Fruit fly (Drosophila melanogaster) whole organism, embryonic: ENCODE results near the gene ArfGAP3.

ENCODE experiments used
- Adf1 ChIP-seq: fragments of 200-800 bp; sonication (Bioruptor generic); IDR thresholded peaks from 2 replicates; pipeline ENCODE4 v1.3.6; 2022; ENCODE audit warnings: missing biosample characterization, missing genetic modification characterization
- BtbVII ChIP-seq: fragments of 200-800 bp; sonication (Bioruptor generic); optimal IDR thresholded peaks from 3 replicates; lab custom pipeline; 2017; ENCODE audit warnings: missing biosample characterization, mild to moderate bottlenecking, missing genetic modification characterization
- CG10209 ChIP-seq: fragments of 200-800 bp; sonication (Bioruptor generic); optimal IDR thresholded peaks from 3 replicates; lab custom pipeline; 2017; ENCODE audit warnings: missing biosample characterization, mild to moderate bottlenecking, missing genetic modification characterization, missing genetic modification reagents
- CG10274 ChIP-seq: fragments of 200-800 bp; sonication (Bioruptor generic); optimal IDR thresholded peaks from 3 replicates; lab custom pipeline; 2017; ENCODE audit warnings: missing biosample characterization, mild to moderate bottlenecking, missing genetic modification characterization
- CG10431 ChIP-seq: fragments of 200-800 bp; sonication (Bioruptor generic); optimal IDR thresholded peaks from 3 replicates; lab custom pipeline; 2018; ENCODE audit warnings: missing biosample characterization, mild to moderate bottlenecking, missing genetic modification characterization
- CG11504 ChIP-seq: fragments of 200-800 bp; sonication (Bioruptor generic); optimal IDR thresholded peaks from 3 replicates; lab custom pipeline; 2019; ENCODE audit warnings: missing biosample characterization, mild to moderate bottlenecking, missing genetic modification characterization, moderate library complexity
- CG11696 ChIP-seq: fragments of 200-800 bp; sonication (Bioruptor generic); IDR thresholded peaks from 2 replicates; pipeline ENCODE4 v1.3.6; 2022; ENCODE audit warnings: missing biosample characterization, missing genetic modification characterization
- CG11723 ChIP-seq: fragments of 200-800 bp; sonication (Bioruptor generic); optimal IDR thresholded peaks from 2 replicates; lab custom pipeline; 2017; ENCODE audit warnings: missing biosample characterization, mild to moderate bottlenecking, missing genetic modification characterization
- CG12299 ChIP-seq: fragments of 200-800 bp; sonication (Bioruptor generic); optimal IDR thresholded peaks from 2 replicates; lab custom pipeline; 2018; ENCODE audit warnings: missing biosample characterization, mild to moderate bottlenecking, missing genetic modification characterization
- CG12659 ChIP-seq: fragments of 200-800 bp; sonication (Bioruptor generic); optimal IDR thresholded peaks from 3 replicates; lab custom pipeline; 2017; ENCODE audit warnings: mild to moderate bottlenecking, missing biosample characterization, missing genetic modification reagents, missing genetic modification characterization
- CG13624 ChIP-seq: fragments of 200-800 bp; sonication (Bioruptor generic); optimal IDR thresholded peaks from 2 replicates; lab custom pipeline; 2016; ENCODE audit warnings: missing biosample characterization, missing genetic modification characterization
- CG17186 ChIP-seq: fragments of 200-800 bp; sonication (Bioruptor generic); optimal IDR thresholded peaks from 3 replicates; lab custom pipeline; 2017; ENCODE audit warnings: missing biosample characterization, missing genetic modification reagents, missing genetic modification characterization
- CG1832 ChIP-seq: fragments of 200-800 bp; sonication (Bioruptor generic); optimal IDR thresholded peaks from 2 replicates; lab custom pipeline; 2017; ENCODE audit warnings: missing biosample characterization, mild to moderate bottlenecking, missing genetic modification characterization, inconsistent platforms
- CG30403 ChIP-seq: fragments of 200-800 bp; sonication (Bioruptor generic); optimal IDR thresholded peaks from 3 replicates; lab custom pipeline; 2016; ENCODE audit warnings: missing biosample characterization, missing genetic modification characterization
- CG32767 ChIP-seq: fragments of 200-800 bp; sonication (Bioruptor generic); IDR thresholded peaks from 2 replicates; pipeline ENCODE4 v1.3.6; 2022; ENCODE audit warnings: missing biosample characterization, missing genetic modification characterization
- CG3281 ChIP-seq: fragments of 200-800 bp; sonication (Bioruptor generic); optimal IDR thresholded peaks from 3 replicates; lab custom pipeline; 2017; ENCODE audit warnings: missing biosample characterization, mild to moderate bottlenecking, missing genetic modification characterization
- CG33213 ChIP-seq: fragments of 200-800 bp; sonication (Bioruptor generic); optimal IDR thresholded peaks from 3 replicates; lab custom pipeline; 2016; ENCODE audit warnings: missing biosample characterization, missing genetic modification characterization
- CG34376 ChIP-seq: fragments of 200-800 bp; sonication (Bioruptor generic); optimal IDR thresholded peaks from 2 replicates; lab custom pipeline; 2018; ENCODE audit warnings: missing biosample characterization, mild to moderate bottlenecking, missing genetic modification characterization
- CG34422 ChIP-seq: fragments of 200-800 bp; sonication (Bioruptor generic); IDR thresholded peaks from 3 replicates; pipeline ENCODE4 v1.3.6; 2022; ENCODE audit warnings: missing biosample characterization, missing genetic modification characterization
- CG3726 ChIP-seq: fragments of 200-800 bp; sonication (Bioruptor generic); IDR thresholded peaks from 3 replicates; pipeline ENCODE4, ENCODE4 v1.3.6; 2022; ENCODE audit warnings: missing biosample characterization, missing genetic modification characterization
- CG4328 ChIP-seq: fragments of 200-800 bp; sonication (Bioruptor generic); optimal IDR thresholded peaks from 3 replicates; lab custom pipeline; 2017; ENCODE audit warnings: missing biosample characterization, missing genetic modification reagents, missing genetic modification characterization
- CG5180 ChIP-seq: fragments of 200-800 bp; sonication (Bioruptor generic); optimal IDR thresholded peaks from 3 replicates; lab custom pipeline; 2017; ENCODE audit warnings: missing biosample characterization, missing genetic modification characterization, mild to moderate bottlenecking, moderate library complexity, missing genetic modification reagents
- CG6654 ChIP-seq: fragments of 200-800 bp; sonication (Bioruptor generic); optimal IDR thresholded peaks from 2 replicates; lab custom pipeline; 2017; ENCODE audit warnings: missing biosample characterization, mild to moderate bottlenecking, missing genetic modification characterization
- CG6854 ChIP-seq: fragments of 200-800 bp; sonication (Bioruptor generic); optimal IDR thresholded peaks from 3 replicates; lab custom pipeline; 2017; ENCODE audit warnings: missing biosample characterization, mild to moderate bottlenecking, missing genetic modification characterization
- CG7357 ChIP-seq: fragments of 200-800 bp; sonication (Bioruptor generic); IDR thresholded peaks from 3 replicates; pipeline ENCODE4 v1.3.6; 2022; ENCODE audit warnings: missing biosample characterization, missing genetic modification characterization
- D19B ChIP-seq: fragments of 200-800 bp; sonication (Bioruptor generic); optimal IDR thresholded peaks from 2 replicates; lab custom pipeline; 2017; ENCODE audit warnings: missing biosample characterization, mild to moderate bottlenecking, missing genetic modification characterization
- Dip2 ChIP-seq: fragments of 200-800 bp; sonication (Bioruptor generic); IDR thresholded peaks from 2 replicates; pipeline ENCODE4 v1.3.6; 2022; ENCODE audit warnings: missing biosample characterization, missing genetic modification characterization
- Dll ChIP-seq: fragments of 200-800 bp; sonication (Bioruptor generic); IDR thresholded peaks from 4 replicates; pipeline ENCODE4 v1.3.6; 2022; ENCODE audit warnings: missing biosample characterization, missing genetic modification characterization; ENCODE audit not compliant: partially characterized antibody
- Ets65A ChIP-seq: fragments of 200-800 bp; sonication (Bioruptor generic); peaks from one replicate; lab custom pipeline; 2016; ENCODE audit warnings: missing biosample characterization, missing genetic modification characterization
- Fer1 ChIP-seq: fragments of 200-800 bp; sonication (Bioruptor generic); optimal IDR thresholded peaks from 2 replicates; lab custom pipeline; 2017; ENCODE audit warnings: missing biosample characterization, mild to moderate bottlenecking, missing genetic modification characterization
- Max ChIP-seq: fragments of 200-800 bp; sonication (Bioruptor generic); optimal IDR thresholded peaks from 2 replicates; lab custom pipeline; 2016; ENCODE audit warnings: missing biosample characterization, mild to moderate bottlenecking, missing genetic modification characterization
- Neu2 ChIP-seq: fragments of 200-800 bp; sonication (Bioruptor generic); optimal IDR thresholded peaks from 3 replicates; lab custom pipeline; 2016; ENCODE audit warnings: missing biosample characterization, missing genetic modification characterization, borderline replicate concordance
- Nf-YC ChIP-seq: fragments of 200-800 bp; optimal IDR thresholded peaks from 3 replicates; lab custom pipeline; 2019; ENCODE audit warnings: missing biosample characterization, mild to moderate bottlenecking, missing genetic modification characterization, moderate library complexity
- Sry-δ ChIP-seq: fragments of 200-800 bp; sonication (Bioruptor generic); optimal IDR thresholded peaks from 2 replicates; lab custom pipeline; 2016; ENCODE audit warnings: missing biosample characterization, missing genetic modification characterization
- cad ChIP-seq: fragments of >200 bp; optimal IDR thresholded peaks from 2 replicates; lab custom pipeline; 2017; ENCODE audit warnings: missing biosample characterization, missing genetic modification characterization
- disco-r ChIP-seq: fragments of 200-800 bp; sonication (Bioruptor generic); optimal IDR thresholded peaks from 2 replicates; lab custom pipeline; 2016; ENCODE audit warnings: missing biosample characterization, missing genetic modification characterization
- fd64A ChIP-seq: fragments of 200-800 bp; sonication (Bioruptor generic); optimal IDR thresholded peaks from 3 replicates; lab custom pipeline; 2018; ENCODE audit warnings: missing biosample characterization, mild to moderate bottlenecking, missing genetic modification characterization
- gro ChIP-seq: fragments of 200-800 bp; sonication (Bioruptor generic); optimal IDR thresholded peaks from 2 replicates; lab custom pipeline; 2016; ENCODE audit warnings: missing biosample characterization, missing genetic modification characterization
- insv ChIP-seq, 2 experiments: fragments of 200-800 bp; sonication (Bioruptor generic); optimal IDR thresholded peaks; 3 replicates each; lab custom pipeline; 2016 to 2018; ENCODE audit warnings: missing biosample characterization in 2 of 2, missing genetic modification characterization in 2 of 2
- mirr ChIP-seq: fragments of 200-800 bp; sonication (Bioruptor generic); optimal IDR thresholded peaks from 3 replicates; lab custom pipeline; 2018; ENCODE audit warnings: missing biosample characterization, mild to moderate bottlenecking, missing genetic modification characterization
- pho ChIP-seq: fragments of 200-800 bp; sonication (Bioruptor generic); optimal IDR thresholded peaks from 2 replicates; lab custom pipeline; 2016; ENCODE audit warnings: missing biosample characterization, missing genetic modification characterization
- phol ChIP-seq: fragments of 200-800 bp; sonication (Bioruptor generic); optimal IDR thresholded peaks from 3 replicates; lab custom pipeline; 2018; ENCODE audit warnings: missing biosample characterization, mild to moderate bottlenecking, missing genetic modification characterization, moderate library complexity
- pros ChIP-seq: fragments of 200-800 bp; sonication (Bioruptor generic); optimal IDR thresholded peaks from 3 replicates; lab custom pipeline; 2019; ENCODE audit warnings: missing biosample characterization, mild to moderate bottlenecking, missing genetic modification characterization, moderate library complexity
- psq ChIP-seq: fragments of 200-800 bp; sonication (Bioruptor generic); optimal IDR thresholded peaks from 2 replicates; lab custom pipeline; 2017; ENCODE audit warnings: missing biosample characterization, missing genetic modification characterization
- sd ChIP-seq: fragments of 200-800 bp; sonication (Bioruptor generic); optimal IDR thresholded peaks from 3 replicates; lab custom pipeline; 2018; ENCODE audit warnings: missing biosample characterization, mild to moderate bottlenecking, missing genetic modification characterization, moderate library complexity
- sens ChIP-seq: fragments of 200-800 bp; sonication (Bioruptor generic); peaks from one replicate; lab custom pipeline; 2016; ENCODE audit warnings: missing biosample characterization, missing genetic modification characterization
- so ChIP-seq: fragments of 200-800 bp; sonication (Bioruptor generic); IDR thresholded peaks from 3 replicates; pipeline ENCODE4 v1.3.6; 2022; ENCODE audit warnings: missing biosample characterization, missing genetic modification characterization
- tup ChIP-seq: fragments of 200-800 bp; sonication (Bioruptor generic); optimal IDR thresholded peaks from 2 replicates; lab custom pipeline; 2016; ENCODE audit warnings: missing biosample characterization, mild to moderate bottlenecking, missing genetic modification characterization, moderate library complexity
- zfh2 ChIP-seq: fragments of 200-800 bp; sonication (Bioruptor generic); optimal IDR thresholded peaks from 2 replicates; lab custom pipeline; 2016; ENCODE audit warnings: missing biosample characterization, missing genetic modification characterization

Gene ArfGAP3

DNA sequence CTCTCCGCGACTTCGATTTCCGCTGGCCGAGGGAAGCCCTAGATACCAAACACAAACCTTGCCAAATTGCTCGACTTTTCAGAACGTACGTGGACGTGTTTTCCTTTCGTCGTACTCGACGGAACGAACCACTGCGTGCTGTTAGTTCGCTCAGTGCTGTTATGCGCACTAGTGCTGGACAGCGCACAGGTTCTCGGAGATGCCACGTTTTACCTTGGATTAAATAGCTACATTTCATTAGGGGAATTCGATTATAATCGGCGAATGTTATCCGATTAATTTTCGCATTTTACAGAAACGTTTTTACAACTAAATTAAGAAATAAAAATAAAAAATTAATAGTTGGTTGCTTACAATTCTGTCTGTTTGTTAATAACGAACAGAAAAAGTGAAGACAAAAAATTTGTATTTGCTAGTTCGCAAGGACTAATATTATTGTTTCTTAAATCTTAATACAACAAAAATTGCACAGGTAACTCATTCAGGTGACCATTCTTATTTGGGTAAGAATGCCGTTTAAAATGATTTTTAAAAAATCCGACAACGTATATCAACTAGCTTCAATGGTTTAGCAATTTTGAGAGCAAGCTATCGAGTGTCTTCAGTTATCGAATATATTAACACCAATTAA is at the start of gene ArfGAP3, which contains the start of gene CG32452 (continued):
- TF ChIP-seq sens (peak; percentile 93), CG11696 (GFP tag; lab: Robert Waterston, UW) (no peak; the same call in 1 of the 2 replicates), BtbVII (GFP tag; lab: Kevin White, UChicago) (peak; percentile 61), CG1832 (no peak), Nf-YC (tag; lab: Kevin White, UChicago) (peak; percentile 69), Neu2 (GFP tag; lab: Kevin White, UChicago) (no peak), CG32767 (GFP tag; lab: Robert Waterston, UW) (peak; percentile 66; the same call in 1 of the 2 replicates), CG10431 (GFP tag; lab: Kevin White, UChicago) (no peak), CG7357 (GFP tag; lab: Robert Waterston, UW) (peak; percentile 53; the same call in 1 of the 3 replicates), fd64A (GFP tag; lab: Kevin White, UChicago) (no peak), Fer1 (GFP tag; lab: Kevin White, UChicago) (no peak), Max (peak; percentile 83), Adf1 (GFP tag; lab: Robert Waterston, UW) (peak; percentile 31; the same call in 1 of the 2 replicates), insv (GFP tag; optimal IDR thresholded peaks at IDR 0.05; lab: Kevin White, UChicago) (peak in 1 of 2 experiments; percentile 23), pros (GFP tag; lab: Kevin White, UChicago) (no peak), CG30403 (GFP tag; lab: Kevin White, UChicago) (peak; percentile 86), CG10209 (GFP tag; lab: Kevin White, UChicago) (peak; percentile 70), Dll (GFP tag; lab: Robert Waterston, UW) (peak; percentile 86), CG4328 (GFP tag; lab: Kevin White, UChicago) (peak; percentile 56), mirr (GFP tag; lab: Kevin White, UChicago) (peak; percentile 51), pho (peak; percentile 74), disco-r (GFP tag; lab: Kevin White, UChicago) (no peak), zfh2 (GFP tag; lab: Kevin White, UChicago) (peak; percentile 80), cad (GFP tag; lab: Kevin White, UChicago) (no peak), CG11504 (tag; lab: Kevin White, UChicago) (no peak), CG6854 (GFP tag; lab: Kevin White, UChicago) (no peak), CG11723 (GFP tag; lab: Kevin White, UChicago) (peak; percentile 37), CG12299 (tag; lab: Kevin White, UChicago) (peak; percentile 38), CG5180 (peak; percentile 33), CG3281 (peak; percentile 50), CG34422 (peak; percentile 47; the same call in 2 of the 3 replicates), CG3726 (no peak), CG6654 (GFP tag; lab: Kevin White, UChicago) (no peak), sd (tag; lab: Kevin White, UChicago) (no peak), Sry-δ (peak; percentile 56), Ets65A (GFP tag; lab: Kevin White, UChicago) (peak; percentile 96), so (GFP tag; lab: Robert Waterston, UW) (0 out of 3 replicates have a peak, but pooled peaks have one; percentile 45), CG17186 (peak; percentile 100), CG10274 (GFP tag; lab: Kevin White, UChicago) (no peak), CG33213 (GFP tag; lab: Kevin White, UChicago) (peak; percentile 47), CG34376 (GFP tag; lab: Kevin White, UChicago) (peak; percentile 55), CG12659 (GFP tag; lab: Kevin White, UChicago) (peak; percentile 81), Dip2 (no peak), phol (tag; lab: Kevin White, UChicago) (peak; percentile 80), psq (GFP tag; lab: Kevin White, UChicago) (no peak), tup (no peak), D19B (peak; percentile 45), gro (peak; percentile 24), CG13624 (GFP tag; lab: Kevin White, UChicago) (peak; percentile 54)
